Worm (Caenorhabditis elegans) whole organism, L4/young adult: ENCODE results near the gene lgg-3.

Source experiments
- W03F9.2 ChIP-seq: fragments of 150-350 bp; optimal IDR thresholded peaks from 2 replicates; lab custom pipeline; 2014; ENCODE audit warnings: missing biosample characterization, missing genetic modification characterization
- dao-5 ChIP-seq: sonication (generic microtip); optimal IDR thresholded peaks from 2 replicates; lab custom pipeline; 2016; ENCODE audit warnings: missing genotype, missing genetic modification characterization, moderate library complexity, missing compliant biosample characterization
- him-1 ChIP-seq: sonication (generic microtip); optimal IDR thresholded peaks from 2 replicates; lab custom pipeline; 2016; ENCODE audit warnings: missing genotype, missing genetic modification reagents, missing genetic modification characterization, missing compliant biosample characterization

DNA sequence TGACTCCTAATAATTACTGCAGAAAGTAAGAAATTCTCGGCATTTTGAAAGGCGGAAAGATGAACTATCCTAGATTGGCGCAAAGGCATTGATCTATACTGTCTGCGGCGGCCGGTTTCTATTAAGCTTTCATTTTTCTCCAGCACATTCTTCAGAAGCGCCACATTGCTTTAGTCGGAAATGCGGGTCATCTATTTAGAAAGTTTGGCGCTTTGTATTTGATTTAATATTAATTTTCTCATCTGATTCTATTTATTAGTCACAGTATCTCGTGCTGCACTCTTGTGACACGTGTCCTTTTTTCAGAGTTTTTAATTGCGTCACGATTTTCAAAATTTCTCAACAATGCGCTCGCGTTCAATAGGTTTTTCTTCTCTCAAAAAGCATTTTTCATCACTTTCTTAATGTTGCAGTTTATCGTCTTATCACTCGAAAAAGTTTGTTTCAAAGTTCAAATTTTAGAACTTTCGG lies 17.2 kb upstream of the lgg-3 start:
- TF ChIP-seq him-1 (no peak), W03F9.2 (tag; lab: Kevin White, UChicago) (no peak), dao-5 (tag; lab: Kevin White, UChicago) (no peak)
